Fruit fly (Drosophila melanogaster) whole organism, prepupa: ENCODE results near the gene CG6791.

Experiments
- Blimp-1 ChIP-seq: fragments of 200-800 bp; sonication (Bioruptor generic); optimal IDR thresholded peaks from 3 replicates; lab custom pipeline; 2017; ENCODE audit warnings: missing biosample characterization, missing genetic modification characterization, mild to moderate bottlenecking, moderate library complexity, missing genetic modification reagents
- CG10631 ChIP-seq: fragments of 200-800 bp; sonication (Bioruptor generic); optimal IDR thresholded peaks from 2 replicates; lab custom pipeline; 2016; ENCODE audit warnings: missing biosample characterization, missing genetic modification characterization
- CG11294 ChIP-seq: fragments of 200-800 bp; sonication (Bioruptor generic); IDR thresholded peaks from 2 replicates; pipeline ENCODE4 v1.3.6; 2022; ENCODE audit warnings: missing biosample characterization, missing genetic modification characterization
- CG11762 ChIP-seq: fragments of 200-800 bp; sonication (Bioruptor generic); optimal IDR thresholded peaks from 3 replicates; lab custom pipeline; 2016; ENCODE audit warnings: missing biosample characterization, missing genetic modification characterization; ENCODE audit not compliant: insufficient read depth
- CG11902 ChIP-seq: fragments of 200-800 bp; sonication (Bioruptor generic); optimal IDR thresholded peaks from 3 replicates; lab custom pipeline; 2016; ENCODE audit warnings: missing biosample characterization, missing genetic modification characterization
- CG15336 ChIP-seq: fragments of 200-800 bp; sonication (Bioruptor generic); IDR thresholded peaks from 2 replicates; pipeline ENCODE4 v1.3.6; 2022; ENCODE audit warnings: missing biosample characterization, missing genetic modification characterization
- CG1621 ChIP-seq: fragments of 200-800 bp; sonication (Bioruptor generic); optimal IDR thresholded peaks from 3 replicates; lab custom pipeline; 2018; ENCODE audit warnings: missing biosample characterization, mild to moderate bottlenecking, missing genetic modification characterization
- CG3032 ChIP-seq: fragments of 200-800 bp; optimal IDR thresholded peaks from 2 replicates; lab custom pipeline; 2019; ENCODE audit warnings: missing biosample characterization, mild to moderate bottlenecking, missing genetic modification characterization, moderate library complexity
- CG4318 ChIP-seq: fragments of 200-800 bp; sonication (Bioruptor generic); optimal IDR thresholded peaks from 3 replicates; lab custom pipeline; 2017; ENCODE audit warnings: missing biosample characterization, mild to moderate bottlenecking, missing genetic modification characterization
- CG6163 ChIP-seq: fragments of 200-800 bp; sonication (Bioruptor generic); IDR thresholded peaks from 3 replicates; pipeline ENCODE4 v1.3.6; 2022; ENCODE audit warnings: missing biosample characterization, missing genetic modification characterization
- CG6276 ChIP-seq: fragments of 200-800 bp; sonication (Bioruptor generic); optimal IDR thresholded peaks from 2 replicates; lab custom pipeline; 2017; ENCODE audit warnings: missing biosample characterization, mild to moderate bottlenecking, missing genetic modification characterization
- CG6792 ChIP-seq: fragments of 200-800 bp; sonication (Bioruptor generic); optimal IDR thresholded peaks from 3 replicates; lab custom pipeline; 2016; ENCODE audit warnings: missing biosample characterization, missing genetic modification characterization
- CG6808 ChIP-seq: fragments of 200-800 bp; sonication (Bioruptor generic); optimal IDR thresholded peaks from 3 replicates; lab custom pipeline; 2017; ENCODE audit warnings: missing biosample characterization, missing genetic modification characterization, mild to moderate bottlenecking, moderate library complexity, missing genetic modification reagents
- CG8119 ChIP-seq: fragments of 200-800 bp; sonication (Bioruptor generic); IDR thresholded peaks from 3 replicates; pipeline ENCODE4 v1.3.6; 2022; ENCODE audit warnings: missing biosample characterization, missing genetic modification characterization
- CG8632 ChIP-seq: fragments of 200-800 bp; sonication (Bioruptor generic); optimal IDR thresholded peaks from 3 replicates; lab custom pipeline; 2016; ENCODE audit warnings: missing biosample characterization, missing genetic modification characterization
- CG9139 ChIP-seq: fragments of 200-800 bp; sonication (Bioruptor generic); optimal IDR thresholded peaks from 3 replicates; lab custom pipeline; 2017; ENCODE audit warnings: missing biosample characterization, mild to moderate bottlenecking, missing genetic modification characterization
- Eip78C ChIP-seq: fragments of 200-800 bp; sonication (Bioruptor generic); peaks from one replicate; lab custom pipeline; 2016; ENCODE audit warnings: missing biosample characterization, missing genetic modification characterization
- Ets21C ChIP-seq: fragments of 200-800 bp; sonication (Bioruptor generic); optimal IDR thresholded peaks from 3 replicates; lab custom pipeline; 2016; ENCODE audit warnings: missing biosample characterization, missing genetic modification characterization
- Hr38 ChIP-seq: sonication (Bioruptor generic); optimal IDR thresholded peaks from 2 replicates; lab custom pipeline; 2016; ENCODE audit warnings: missing biosample characterization, missing genetic modification characterization
- Hr39 ChIP-seq: fragments of 200-800 bp; sonication (Bioruptor generic); optimal IDR thresholded peaks from 2 replicates; lab custom pipeline; 2016; ENCODE audit warnings: missing biosample characterization, missing genetic modification characterization
- Hr4 ChIP-seq: fragments of 200-800 bp; sonication (Bioruptor generic); optimal IDR thresholded peaks from 3 replicates; lab custom pipeline; 2016; ENCODE audit warnings: missing biosample characterization, missing genetic modification characterization
- Met ChIP-seq: fragments of 200-800 bp; sonication (Bioruptor generic); optimal IDR thresholded peaks from 3 replicates; lab custom pipeline; 2016; ENCODE audit warnings: missing biosample characterization, missing genetic modification characterization
- OdsH ChIP-seq: fragments of 200-800 bp; sonication (Bioruptor generic); optimal IDR thresholded peaks from 3 replicates; lab custom pipeline; 2016; ENCODE audit warnings: missing biosample characterization, missing genetic modification characterization
- Smox ChIP-seq: fragments of 200-800 bp; sonication (Bioruptor generic); optimal IDR thresholded peaks from 3 replicates; lab custom pipeline; 2016; ENCODE audit warnings: missing biosample characterization, missing genetic modification characterization
- Sox14 ChIP-seq: fragments of 200-800 bp; sonication (Bioruptor generic); optimal IDR thresholded peaks from 3 replicates; lab custom pipeline; 2016; ENCODE audit warnings: missing biosample characterization, missing genetic modification characterization
- Sox15 ChIP-seq: fragments of 200-800 bp; sonication (Bioruptor generic); optimal IDR thresholded peaks from 3 replicates; lab custom pipeline; 2016; ENCODE audit warnings: missing biosample characterization, missing genetic modification characterization
- achi ChIP-seq: fragments of 200-800 bp; sonication (Bioruptor generic); optimal IDR thresholded peaks from 3 replicates; lab custom pipeline; 2016; ENCODE audit warnings: missing biosample characterization, missing genetic modification characterization
- acj6 ChIP-seq: fragments of 200-800 bp; sonication (Bioruptor generic); optimal IDR thresholded peaks from 3 replicates; lab custom pipeline; 2016; ENCODE audit warnings: missing biosample characterization, missing genetic modification characterization
- cyc ChIP-seq: fragments of 200-800 bp; sonication (Bioruptor generic); optimal IDR thresholded peaks from 3 replicates; lab custom pipeline; 2016; ENCODE audit warnings: missing biosample characterization, missing genetic modification characterization
- dac ChIP-seq: fragments of 200-800 bp; sonication (Bioruptor generic); optimal IDR thresholded peaks from 2 replicates; lab custom pipeline; 2017; ENCODE audit warnings: missing biosample characterization, mild to moderate bottlenecking, missing genetic modification characterization
- dsx ChIP-seq: fragments of 200-800 bp; optimal IDR thresholded peaks from 3 replicates; lab custom pipeline; 2019; ENCODE audit warnings: missing biosample characterization, mild to moderate bottlenecking, missing genetic modification characterization, moderate library complexity; ENCODE audit not compliant: poor library complexity, severe bottlenecking
- eg ChIP-seq: fragments of 200-800 bp; sonication (Bioruptor generic); IDR thresholded peaks from 3 replicates; pipeline ENCODE4 v1.3.6; 2022; ENCODE audit warnings: missing biosample characterization, missing genetic modification characterization
- esn ChIP-seq: fragments of 200-800 bp; sonication (Bioruptor generic); optimal IDR thresholded peaks from 2 replicates; lab custom pipeline; 2016; ENCODE audit warnings: missing biosample characterization, mild to moderate bottlenecking, missing genetic modification characterization, moderate library complexity
- fd59A ChIP-seq: fragments of 200-800 bp; sonication (Bioruptor generic); optimal IDR thresholded peaks from 2 replicates; lab custom pipeline; 2017; ENCODE audit warnings: missing biosample characterization, mild to moderate bottlenecking, missing genetic modification characterization, missing genetic modification reagents
- fd85E ChIP-seq: fragments of 200-800 bp; sonication (Bioruptor generic); optimal IDR thresholded peaks from 3 replicates; lab custom pipeline; 2016; ENCODE audit warnings: missing biosample characterization, missing genetic modification characterization
- fkh ChIP-seq: fragments of 200-800 bp; sonication (Bioruptor generic); optimal IDR thresholded peaks from 3 replicates; lab custom pipeline; 2017; ENCODE audit warnings: missing biosample characterization, mild to moderate bottlenecking, missing genetic modification characterization, moderate library complexity
- pdm3 ChIP-seq: fragments of 200-800 bp; sonication (Bioruptor generic); optimal IDR thresholded peaks from 3 replicates; lab custom pipeline; 2016; ENCODE audit warnings: missing biosample characterization, missing genetic modification characterization
- salr ChIP-seq, 2 experiments: fragments of 200-800 bp; sonication (Bioruptor generic); optimal IDR thresholded peaks; 3 replicates each; lab custom pipeline; 2016 to 2018; ENCODE audit warnings: missing biosample characterization in 2 of 2, missing genetic modification characterization in 2 of 2, mild to moderate bottlenecking in 1 of 2
- ss ChIP-seq, 2 experiments: fragments of 200-800 bp; sonication (Bioruptor generic); optimal IDR thresholded peaks; 2 replicates in 1 of 2; 3 replicates in 1 of 2; lab custom pipeline; 2017 to 2018; ENCODE audit warnings: mild to moderate bottlenecking in 2 of 2, missing biosample characterization in 2 of 2, missing genetic modification characterization in 2 of 2, moderate library complexity in 1 of 2
- vri ChIP-seq: fragments of 200-800 bp; sonication (Bioruptor generic); optimal IDR thresholded peaks from 3 replicates; lab custom pipeline; 2016; ENCODE audit warnings: missing biosample characterization, mild to moderate bottlenecking, missing genetic modification characterization

CG6791 gene

DNA sequence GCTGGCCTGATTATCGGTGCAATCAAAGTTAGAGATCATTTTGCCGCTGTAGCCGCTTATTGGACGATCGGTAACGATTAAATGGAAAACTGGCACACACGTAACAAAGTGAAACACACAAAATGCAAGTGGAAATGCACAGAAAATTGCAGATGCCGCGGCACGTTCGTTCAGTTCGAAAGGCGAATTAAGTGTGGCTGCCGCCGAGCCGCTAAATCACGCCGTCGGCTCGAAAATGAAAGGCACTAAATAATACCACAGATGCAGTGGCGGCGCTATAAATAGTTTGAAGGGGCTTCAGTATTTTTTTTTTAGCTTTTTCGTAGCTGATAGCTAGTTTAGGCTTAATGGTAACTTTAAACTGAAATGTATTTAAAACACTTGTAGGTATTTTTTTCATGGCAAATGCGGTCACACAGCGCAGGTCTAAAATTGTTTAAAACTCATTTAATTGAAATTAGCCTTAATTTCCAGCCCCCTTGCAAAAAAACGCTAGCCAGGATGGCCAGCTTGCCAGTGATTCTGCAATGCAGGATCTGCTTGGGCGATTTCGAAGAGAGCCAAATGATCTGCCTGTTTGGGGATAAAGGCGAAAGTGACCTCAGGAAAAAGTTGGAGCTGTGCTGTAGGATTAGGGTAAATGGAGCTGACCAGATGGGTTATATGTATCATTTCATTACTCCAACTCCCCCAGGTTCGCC lies 29.9 kb upstream of the CG6791 start, which contains the start of the genes Jupiter and CG14710 (continued):
- TF ChIP-seq achi (GFP tag; lab: Kevin White, UChicago) (peak; percentile 30), CG15336 (GFP tag; lab: Robert Waterston, UW) (no peak; the same call in 1 of the 2 replicates), OdsH (GFP tag; lab: Kevin White, UChicago) (peak; percentile 47), dsx (GFP tag; lab: Kevin White, UChicago) (peak; percentile 51), CG11294 (GFP tag; lab: Robert Waterston, UW) (peak; percentile 57; the same call in 1 of the 2 replicates), fkh (no peak), Sox15 (GFP tag; lab: Kevin White, UChicago) (peak; percentile 49), salr (GFP tag; optimal IDR thresholded peaks at IDR 0.05; lab: Kevin White, UChicago) (peak in 1 of 2 experiments; percentile 16)
- TF ChIP-seq, all 60 proteins: peak for 30

DNA sequence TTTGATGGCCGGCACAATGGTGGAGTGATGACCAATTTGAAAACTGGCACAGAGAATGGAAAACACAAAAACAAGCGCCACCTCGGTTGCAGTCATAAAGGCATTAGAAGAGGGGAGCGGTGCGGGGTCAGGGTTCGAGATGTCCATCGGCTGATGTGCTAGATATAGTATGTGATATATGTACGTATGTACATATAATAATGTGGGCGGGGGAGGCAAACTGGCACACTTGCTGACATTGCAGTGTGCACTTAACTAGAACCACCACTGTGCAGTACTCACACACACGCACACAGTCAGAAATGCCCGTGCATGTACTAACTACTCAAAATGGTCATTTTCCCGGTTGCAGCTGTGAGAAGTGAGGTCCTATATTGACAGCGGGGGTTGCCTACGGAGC lies 28.9 kb upstream of the CG6791 start:
- TF ChIP-seq fd59A (GFP tag; lab: Kevin White, UChicago): no peak
- TF ChIP-seq pdm3 (GFP tag; lab: Kevin White, UChicago): no peak
- no peak for TF ChIP-seq CG11902 (GFP tag; lab: Kevin White, UChicago)
- peak; percentile 28; the same call in 1 of the 2 replicates for TF ChIP-seq CG15336 (GFP tag; lab: Robert Waterston, UW)
- TF ChIP-seq CG6808 (GFP tag; lab: Kevin White, UChicago): no peak
- TF ChIP-seq CG3032: no peak
- no peak for TF ChIP-seq vri (GFP tag; lab: Kevin White, UChicago)
- peak; percentile 32 for TF ChIP-seq Eip78C (GFP tag; lab: Kevin White, UChicago)
- TF ChIP-seq CG10631 (GFP tag; lab: Kevin White, UChicago): peak; percentile 1

DNA sequence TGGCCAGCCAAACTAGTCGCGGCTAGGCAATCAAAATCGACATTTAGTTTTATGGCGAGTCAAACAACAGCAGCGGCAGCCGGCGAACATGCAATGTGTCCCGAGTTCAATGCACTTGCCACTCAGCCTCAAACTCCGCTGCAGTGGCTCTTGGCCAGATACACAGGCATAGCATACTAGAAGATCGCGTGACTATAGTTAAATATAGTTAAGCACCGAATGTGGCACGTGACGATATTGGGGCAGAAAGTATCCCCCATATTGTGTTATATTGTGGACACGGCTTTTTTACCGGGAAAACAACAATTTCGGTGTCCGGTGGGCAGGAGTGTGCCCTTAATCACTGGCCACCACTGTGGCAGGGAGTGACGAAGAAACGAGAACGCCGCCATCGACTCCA lies 27.9 kb upstream of the CG6791 start:
- TF ChIP-seq cyc (GFP tag; lab: Kevin White, UChicago) (no peak), Met (no peak), CG6792 (GFP tag; lab: Kevin White, UChicago) (no peak), Sox14 (GFP tag; lab: Kevin White, UChicago) (no peak), CG11902 (GFP tag; lab: Kevin White, UChicago) (no peak), CG9139 (GFP tag; lab: Kevin White, UChicago) (no peak), Hr4 (GFP tag; lab: Kevin White, UChicago) (no peak), CG4318 (no peak), Blimp-1 (GFP tag; lab: Kevin White, UChicago) (no peak), esn (GFP tag; lab: Kevin White, UChicago) (no peak), Smox (GFP tag; lab: Kevin White, UChicago) (no peak), Hr39 (GFP tag; lab: Kevin White, UChicago) (no peak), CG6276 (peak; percentile 10), ss (GFP tag; optimal IDR thresholded peaks at IDR 0.05; lab: Kevin White, UChicago) (peak in 1 of 2 experiments; percentile 84), fkh (no peak), vri (GFP tag; lab: Kevin White, UChicago) (no peak), Hr38 (GFP tag; lab: Kevin White, UChicago) (no peak), CG6808 (GFP tag; lab: Kevin White, UChicago) (no peak), Sox15 (GFP tag; lab: Kevin White, UChicago) (no peak), pdm3 (GFP tag; lab: Kevin White, UChicago) (no peak), CG8119 (GFP tag; lab: Robert Waterston, UW) (no peak), OdsH (GFP tag; lab: Kevin White, UChicago) (no peak), CG1621 (tag; lab: Kevin White, UChicago) (no peak), eg (GFP tag; lab: Robert Waterston, UW) (peak; percentile 51; the same call in 2 of the 3 replicates), CG15336 (GFP tag; lab: Robert Waterston, UW) (peak; percentile 11; the same call in 1 of the 2 replicates), CG11762 (GFP tag; lab: Kevin White, UChicago) (no peak), Eip78C (GFP tag; lab: Kevin White, UChicago) (peak; percentile 4), salr (GFP tag; optimal IDR thresholded peaks at IDR 0.05; lab: Kevin White, UChicago) (no peak), CG6163 (GFP tag; lab: Robert Waterston, UW) (no peak; the same call in 2 of the 3 replicates), CG8632 (GFP tag; lab: Kevin White, UChicago) (no peak), fd85E (no peak), CG3032 (no peak), dac (no peak), Ets21C (no peak), acj6 (GFP tag; lab: Kevin White, UChicago) (no peak), dsx (GFP tag; lab: Kevin White, UChicago) (no peak)
- TF ChIP-seq, all 60 proteins: peak for 5
